Fruit fly (Drosophila melanogaster): ENCODE measurements around the gene CG4080.

CG4080 gene

DNA sequence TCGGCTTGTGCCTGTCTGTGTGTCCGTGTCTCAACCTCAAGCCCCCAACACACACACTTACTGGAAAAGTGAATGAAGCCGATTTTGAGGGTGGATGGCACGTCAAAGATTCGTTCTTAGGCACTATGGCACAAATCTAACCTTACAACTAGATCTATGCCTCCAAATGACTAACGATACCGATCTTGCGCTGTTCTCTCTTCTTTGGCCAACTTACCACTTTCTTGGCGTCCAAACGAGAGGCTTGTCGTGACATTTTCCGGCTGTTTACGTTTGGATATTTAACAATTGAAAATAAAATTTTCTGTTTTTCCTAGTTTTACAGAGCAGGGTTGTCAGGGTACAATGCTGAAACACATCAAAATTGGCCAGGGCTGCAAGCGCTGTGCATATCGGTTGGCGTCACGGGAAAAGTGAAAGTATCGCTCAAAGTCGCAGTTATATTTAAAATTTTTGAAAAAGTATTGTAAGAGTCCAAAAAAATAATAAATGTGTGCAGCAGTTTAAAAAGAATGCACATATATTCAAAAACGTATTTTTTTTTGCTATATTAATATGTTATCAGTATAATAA is 43.0 kb upstream of the CG4080 start, which contains the start of the genes Bet3 and Nf-YA (continued):
- TF ChIP-seq CG6854 (GFP tag; optimal IDR thresholded peaks at IDR 0.05) (no peak), sr (GFP tag; IDR thresholded peaks at IDR 0.05) (no peak), trh (GFP tag; optimal IDR thresholded peaks at IDR 0.05) (no peak), Awh (GFP tag; IDR thresholded peaks at IDR 0.05) (no peak), pum (GFP tag; optimal IDR thresholded peaks at IDR 0.05) (peak; percentile 76), CG31388 (GFP tag; optimal IDR thresholded peaks at IDR 0.05) (peak; percentile 39), B-H2 (GFP tag; optimal IDR thresholded peaks at IDR 0.05) (peak; percentile 69), bigmax (GFP tag; optimal IDR thresholded peaks at IDR 0.05) (peak; percentile 89), tna (GFP tag; IDR thresholded peaks at IDR 0.05; ENCODE audit: partially characterized antibody) (peak; percentile 66), CG6254 (GFP tag; optimal IDR thresholded peaks at IDR 0.05) (no peak), HmgZ (tag; optimal IDR thresholded peaks at IDR 0.05) (peak; percentile 58), CG11504 (tag; optimal IDR thresholded peaks at IDR 0.05) (no peak), NC2β (GFP tag; optimal IDR thresholded peaks at IDR 0.05) (peak; percentile 25), Opbp (GFP tag; IDR thresholded peaks at IDR 0.05; ENCODE audit: partially characterized antibody) (peak; percentile 83), CG15479 (GFP tag; optimal IDR thresholded peaks at IDR 0.05) (no peak), Hey (tag; optimal IDR thresholded peaks at IDR 0.05) (no peak), CG12744 (GFP tag; optimal IDR thresholded peaks at IDR 0.05) (peak; percentile 21), CG16813 (GFP tag; IDR thresholded peaks at IDR 0.05; ENCODE audit: partially characterized antibody) (peak; percentile 85), Taf1 (GFP tag; IDR thresholded peaks at IDR 0.05) (no peak), CG2875 (GFP tag; optimal IDR thresholded peaks at IDR 0.05) (no peak), Side (GFP tag; optimal IDR thresholded peaks at IDR 0.05) (peak; percentile 8), grau (tag; optimal IDR thresholded peaks at IDR 0.05) (peak; percentile 34), Adf1 (GFP tag; IDR thresholded peaks at IDR 0.05) (no peak), D (optimal IDR thresholded peaks at IDR 0.05) (no peak), D (GFP tag; optimal IDR thresholded peaks at IDR 0.05) (no peak), Dll (GFP tag; IDR thresholded peaks at IDR 0.05; ENCODE audit: partially characterized antibody) (peak; percentile 90), CG4282 (GFP tag; optimal IDR thresholded peaks at IDR 0.05) (peak; percentile 30), maf-S (GFP tag; optimal IDR thresholded peaks at IDR 0.05) (no peak), croc (GFP tag; conservative IDR thresholded peaks at IDR 0.05) (no peak; the same call in 2 of the 3 replicates), dysf (GFP tag; IDR thresholded peaks at IDR 0.05) (peak; percentile 31; the same call in 1 of the 3 replicates), Usf (GFP tag; optimal IDR thresholded peaks at IDR 0.05) (no peak), D19B (GFP tag; optimal IDR thresholded peaks at IDR 0.05) (no peak), MBD-R2 (GFP tag; IDR thresholded peaks at IDR 0.05) (peak; percentile 95), CG12071 (GFP tag; optimal IDR thresholded peaks at IDR 0.05) (no peak), en (GFP tag; optimal IDR thresholded peaks at IDR 0.05) (no peak), CG30403 (GFP tag; optimal IDR thresholded peaks at IDR 0.05) (peak; percentile 74), CG17186 (GFP tag; optimal IDR thresholded peaks at IDR 0.05) (peak; percentile 31), ewg (GFP tag; optimal IDR thresholded peaks at IDR 0.05) (peak; percentile 16), CG17359 (tag; optimal IDR thresholded peaks at IDR 0.05) (peak; percentile 9), CG7745 (tag; optimal IDR thresholded peaks at IDR 0.05) (no peak), CG8765 (GFP tag; IDR thresholded peaks at IDR 0.05) (no peak), CG4424 (GFP tag; optimal IDR thresholded peaks at IDR 0.05) (peak; percentile 51), CG8924 (tag; optimal IDR thresholded peaks at IDR 0.05) (peak; percentile 5), dm (GFP tag; optimal IDR thresholded peaks at IDR 0.05) (no peak), E2f1 (GFP tag; IDR thresholded peaks at IDR 0.05) (peak; percentile 19; the same call in 1 of the 2 replicates), tup (GFP tag; optimal IDR thresholded peaks at IDR 0.05) (no peak), CG7357 (GFP tag; IDR thresholded peaks at IDR 0.05) (no peak; the same call in 2 of the 3 replicates), CG14014 (GFP tag; IDR thresholded peaks at IDR 0.05) (peak; percentile 49; the same call in 1 of the 2 replicates), ERR (GFP tag; optimal IDR thresholded peaks at IDR 0.05) (no peak), CG13624 (GFP tag; optimal IDR thresholded peaks at IDR 0.05) (peak; percentile 71), chif (GFP tag; optimal IDR thresholded peaks at IDR 0.05) (peak; percentile 10 to 57)

Data from whole organism, embryonic.